Worm (Caenorhabditis elegans) whole organism, L3 larva: ENCODE measurements around the gene affl-1.

Source experiments
- R02D3.7 ChIP-seq: fragments of 150-350 bp; optimal IDR thresholded peaks from 2 replicates; lab custom pipeline; 2014; ENCODE audit warnings: missing biosample characterization, missing genetic modification characterization
- ZK546.5 ChIP-seq: sonication (generic microtip); optimal IDR thresholded peaks from 2 replicates; lab custom pipeline; 2017; ENCODE audit warnings: missing biosample characterization, missing genetic modification characterization
- ceh-16 ChIP-seq: sonication (generic microtip); optimal IDR thresholded peaks from 2 replicates; lab custom pipeline; 2017; ENCODE audit warnings: missing biosample characterization, missing genetic modification characterization
- ceh-28 ChIP-seq: fragments of 150-350 bp; optimal IDR thresholded peaks from 2 replicates; lab custom pipeline; 2014; ENCODE audit warnings: missing biosample characterization, missing genetic modification reagents, missing genetic modification characterization
- ceh-82 ChIP-seq: fragments of 150-350 bp; optimal IDR thresholded peaks from 2 replicates; lab custom pipeline; 2014; ENCODE audit warnings: missing biosample characterization, missing genetic modification characterization
- daf-12 ChIP-seq: fragments of 150-350 bp; optimal IDR thresholded peaks from 2 replicates; lab custom pipeline; 2014; ENCODE audit warnings: missing biosample characterization, missing genetic modification reagents, missing genetic modification characterization
- egl-5 ChIP-seq: fragments of 150-350 bp; optimal IDR thresholded peaks from 2 replicates; lab custom pipeline; 2017; ENCODE audit warnings: missing biosample characterization, missing genetic modification reagents, missing genetic modification characterization, inconsistent platforms
- elt-1 ChIP-seq: fragments of 150-350 bp; optimal IDR thresholded peaks from 2 replicates; lab custom pipeline; 2014; ENCODE audit warnings: missing biosample characterization, missing genetic modification characterization
- elt-3 ChIP-seq, 3 experiments: fragments of 150-350 bp in 1 of 3; sonication (generic microtip) in 2 of 3; optimal IDR thresholded peaks; 2 replicates in 2 of 3; 4 replicates in 1 of 3; lab custom pipeline; 2014 to 2017; ENCODE audit warnings: missing biosample characterization in 3 of 3, missing genetic modification characterization in 3 of 3
- fkh-10 ChIP-seq: sonication (generic microtip); optimal IDR thresholded peaks from 2 replicates; lab custom pipeline; 2017; ENCODE audit warnings: missing biosample characterization, missing genetic modification reagents, missing genetic modification characterization
- fkh-2 ChIP-seq: fragments of 150-350 bp; optimal IDR thresholded peaks from 2 replicates; lab custom pipeline; 2014; ENCODE audit warnings: missing biosample characterization, missing genetic modification reagents, missing genetic modification characterization
- fos-1 ChIP-seq: fragments of 150-350 bp; optimal IDR thresholded peaks from 2 replicates; lab custom pipeline; 2014; ENCODE audit warnings: missing biosample characterization, missing genetic modification characterization
- jun-1 ChIP-seq: fragments of 150-350 bp; optimal IDR thresholded peaks from 2 replicates; lab custom pipeline; 2014; ENCODE audit warnings: missing biosample characterization, missing genetic modification reagents, missing genetic modification characterization
- lin-15B ChIP-seq: fragments of 150-350 bp; optimal IDR thresholded peaks from 2 replicates; lab custom pipeline; 2014; ENCODE audit warnings: missing biosample characterization, missing genetic modification characterization
- lin-39 ChIP-seq: fragments of 150-350 bp; optimal IDR thresholded peaks from 2 replicates; lab custom pipeline; 2018; ENCODE audit warnings: missing biosample characterization, missing genetic modification reagents, missing genetic modification characterization
- mdl-1 ChIP-seq: fragments of 150-350 bp; optimal IDR thresholded peaks from 2 replicates; lab custom pipeline; 2014; ENCODE audit warnings: missing biosample characterization, missing genetic modification characterization
- mml-1 ChIP-seq: fragments of 150-350 bp; sonication (generic microtip); optimal IDR thresholded peaks from 3 replicates; lab custom pipeline; 2014; ENCODE audit warnings: missing biosample characterization, missing genetic modification characterization
- nhr-11 ChIP-seq: fragments of 150-350 bp; optimal IDR thresholded peaks from 2 replicates; lab custom pipeline; 2014; ENCODE audit warnings: missing biosample characterization, missing genetic modification characterization
- nhr-12 ChIP-seq: fragments of 150-350 bp; optimal IDR thresholded peaks from 2 replicates; lab custom pipeline; 2014; ENCODE audit warnings: missing biosample characterization, missing genetic modification characterization
- nhr-23 ChIP-seq: fragments of 150-350 bp; optimal IDR thresholded peaks from 2 replicates; lab custom pipeline; 2014; ENCODE audit warnings: missing biosample characterization, missing genetic modification reagents, missing genetic modification characterization
- nhr-25 ChIP-seq: sonication (generic microtip); optimal IDR thresholded peaks from 2 replicates; lab custom pipeline; 2017; ENCODE audit warnings: missing biosample characterization, missing genetic modification characterization
- nhr-28 ChIP-seq: fragments of 150-350 bp; optimal IDR thresholded peaks from 2 replicates; lab custom pipeline; 2014; ENCODE audit warnings: missing biosample characterization, missing genetic modification characterization
- nhr-76 ChIP-seq: fragments of 150-350 bp; sonication (generic microtip); optimal IDR thresholded peaks from 5 replicates; lab custom pipeline; 2014; ENCODE audit warnings: missing biosample characterization, missing genetic modification characterization
- nhr-77 ChIP-seq: fragments of 150-350 bp; optimal IDR thresholded peaks from 2 replicates; lab custom pipeline; 2014; ENCODE audit warnings: missing biosample characterization, missing genetic modification characterization
- pha-4 ChIP-seq: fragments of 150-350 bp; optimal IDR thresholded peaks from 2 replicates; lab custom pipeline; 2014; ENCODE audit warnings: missing biosample characterization, missing genetic modification reagents, missing genetic modification characterization
- pqm-1 ChIP-seq: fragments of 150-350 bp; optimal IDR thresholded peaks from 2 replicates; lab custom pipeline; 2017; ENCODE audit warnings: missing biosample characterization, missing genetic modification characterization, inconsistent platforms
- sea-2 ChIP-seq: fragments of 150-350 bp; sonication (generic microtip); optimal IDR thresholded peaks from 4 replicates; lab custom pipeline; 2014; ENCODE audit warnings: missing biosample characterization, missing genetic modification reagents, missing genetic modification characterization
- unc-39 ChIP-seq: sonication (generic microtip); optimal IDR thresholded peaks from 4 replicates; lab custom pipeline; 2017; ENCODE audit warnings: missing biosample characterization, missing genetic modification characterization
- ztf-11 ChIP-seq: fragments of 150-350 bp; optimal IDR thresholded peaks from 2 replicates; lab custom pipeline; 2014; ENCODE audit warnings: missing biosample characterization, missing genetic modification characterization

Gene affl-1

DNA sequence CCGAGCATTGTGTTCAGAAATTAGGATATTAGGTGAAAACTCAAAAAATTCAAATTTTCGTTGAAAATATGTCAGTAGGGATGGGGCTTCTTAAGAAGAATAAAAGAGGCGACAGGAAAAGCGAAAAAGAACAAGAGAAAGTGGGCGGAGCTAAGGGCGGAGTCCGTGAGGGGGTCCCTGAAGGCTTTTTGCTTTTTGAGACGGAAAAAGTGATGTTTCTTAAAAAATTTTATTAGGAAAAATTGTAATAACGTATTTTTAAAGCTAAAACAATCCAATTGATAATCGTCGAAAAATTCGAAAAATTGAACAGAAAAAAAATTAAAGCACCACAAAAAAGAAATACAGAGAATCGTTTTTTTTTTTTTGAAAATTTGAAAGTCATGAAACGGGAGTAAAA is 23.7 kb downstream of the affl-1 start, which contains the start of gene Y55B1BR.6:
Y55B1BR.6 (minus strand) TSS at position 101 of the 400 bp plus-strand sequence.
- no peak for TF ChIP-seq mdl-1 (tag; lab: Kevin White, UChicago)
- no peak for TF ChIP-seq pha-4 (tag; lab: Kevin White, UChicago)
- no peak for TF ChIP-seq nhr-23 (tag; lab: Kevin White, UChicago)
- TF ChIP-seq unc-39 (tag; lab: Kevin White, UChicago) = no peak
- no peak for TF ChIP-seq nhr-11
- no peak for TF ChIP-seq nhr-12 (tag; lab: Kevin White, UChicago)
- no peak for TF ChIP-seq ZK546.5
- TF ChIP-seq egl-5 (tag; lab: Kevin White, UChicago) = no peak
- TF ChIP-seq lin-15B (tag; lab: Kevin White, UChicago) = no peak

DNA sequence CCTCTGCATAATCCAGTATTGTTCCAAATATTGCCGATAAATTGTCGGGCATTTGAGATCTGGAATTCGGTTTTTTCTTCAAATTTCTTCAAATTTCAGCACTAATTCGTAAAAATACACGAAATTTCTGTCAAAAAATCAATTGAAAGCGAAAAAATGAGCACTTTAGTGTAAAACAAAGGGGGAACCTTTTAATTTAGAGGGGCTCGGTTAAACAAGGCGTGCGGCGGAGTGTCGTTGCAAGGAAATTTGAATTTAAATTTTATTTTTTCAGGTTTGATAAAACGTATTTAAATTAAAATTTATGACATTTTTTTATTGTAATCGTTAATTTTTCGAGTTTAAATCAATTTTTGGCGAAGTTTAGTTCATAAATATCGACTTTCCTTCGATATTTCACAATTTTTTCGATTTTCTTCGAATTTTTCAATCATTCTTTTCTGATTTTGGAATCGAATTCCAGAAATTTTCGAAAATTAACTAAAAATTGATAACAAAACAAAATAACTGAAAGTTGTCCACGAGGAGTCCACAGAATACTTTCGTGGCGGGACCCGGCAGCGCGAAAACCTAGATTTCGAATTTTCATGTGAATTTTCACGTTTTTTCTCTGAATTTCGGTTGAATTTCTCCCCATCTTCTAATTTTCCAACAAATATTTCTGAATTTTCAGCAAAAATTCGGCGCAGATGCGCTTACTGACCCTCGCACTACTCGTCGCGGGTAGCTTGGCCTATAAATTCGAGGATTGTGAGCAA is 31.8 kb downstream of the affl-1 start, which contains the start of the genes magu-1 and nemp-1:
magu-1 (minus strand) TSS at position 59 of the 758 bp plus-strand sequence.
nemp-1 (plus strand) TSS at position 674 of the 758 bp plus-strand sequence.
- TF ChIP-seq nhr-23 (tag; lab: Kevin White, UChicago) = no peak
- TF ChIP-seq elt-3 (tag; optimal IDR thresholded peaks at IDR 0.05; lab: Kevin White, UChicago) = no peak
- TF ChIP-seq lin-39 = no peak
- TF ChIP-seq lin-15B (tag; lab: Kevin White, UChicago) = peak; percentile 17
- peak; percentile 8 for TF ChIP-seq pha-4 (tag; lab: Kevin White, UChicago)
- TF ChIP-seq, all 47 proteins: peak for 2

DNA sequence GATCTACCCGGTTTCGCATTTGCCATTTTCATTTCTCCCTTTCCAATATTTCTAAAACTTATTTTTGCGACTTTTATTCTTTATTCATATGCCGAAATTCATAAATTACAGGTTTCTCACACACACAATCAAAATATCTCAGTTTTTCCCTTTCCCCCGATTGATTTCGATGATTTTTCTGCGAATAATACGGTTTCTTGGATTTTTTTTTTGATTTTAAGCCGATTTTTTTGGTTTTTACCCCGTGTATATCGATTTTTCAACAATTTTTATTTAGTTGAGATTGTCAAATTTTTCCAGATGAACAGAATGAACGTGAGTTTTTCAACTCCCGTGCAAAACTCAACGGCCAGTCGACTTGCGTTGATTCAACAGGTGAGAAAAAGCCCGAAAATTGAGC is 35.1 kb downstream of the affl-1 start, which contains the start of gene mat-3:
mat-3 (plus strand) TSS at position 301 of the 400 bp plus-strand sequence.
- TF ChIP-seq jun-1 (tag; lab: Kevin White, UChicago) (no peak), nhr-77 (no peak), mml-1 (tag; lab: Kevin White, UChicago) (no peak), pqm-1 (tag; lab: Kevin White, UChicago) (no peak), ZK546.5 (no peak), ceh-16 (no peak), lin-15B (tag; lab: Kevin White, UChicago) (no peak), ztf-11 (tag; lab: Kevin White, UChicago) (no peak), pha-4 (tag; lab: Kevin White, UChicago) (no peak), unc-39 (tag; lab: Kevin White, UChicago) (no peak), nhr-23 (tag; lab: Kevin White, UChicago) (no peak), sea-2 (GFP tag; lab: Kevin White, UChicago) (no peak), nhr-76 (tag; lab: Kevin White, UChicago) (no peak), fos-1 (tag; lab: Kevin White, UChicago) (no peak), ceh-28 (tag; lab: Kevin White, UChicago) (no peak), daf-12 (no peak), mdl-1 (tag; lab: Kevin White, UChicago) (no peak), fkh-2 (tag; lab: Kevin White, UChicago) (no peak), nhr-25 (tag; lab: Kevin White, UChicago) (no peak), elt-3 (tag; optimal IDR thresholded peaks at IDR 0.05; lab: Kevin White, UChicago) (no peak)

DNA sequence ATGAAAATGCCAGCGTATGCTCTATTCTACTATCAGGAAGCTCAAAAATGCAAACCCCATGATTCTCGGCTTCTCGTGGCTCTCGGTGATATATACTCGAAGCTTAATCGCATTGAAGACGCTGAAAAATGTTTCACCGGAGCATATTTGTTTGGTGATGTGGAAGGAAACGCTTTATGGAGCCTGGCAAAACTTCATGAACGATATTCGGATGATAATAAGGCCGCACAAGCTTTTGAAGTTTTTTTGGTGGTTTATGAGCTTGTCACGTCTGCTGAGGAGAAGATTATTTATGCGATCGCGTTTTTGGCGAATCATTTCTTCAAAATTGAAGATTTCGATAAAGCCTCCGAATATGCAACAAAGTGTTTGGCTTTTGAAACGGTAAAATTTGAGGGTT is 41.2 kb downstream of the affl-1 start:
- TF ChIP-seq R02D3.7 (tag; lab: Kevin White, UChicago) = no peak
- no peak for TF ChIP-seq nhr-23 (tag; lab: Kevin White, UChicago)
- TF ChIP-seq ceh-82 = no peak
- TF ChIP-seq pqm-1 (tag; lab: Kevin White, UChicago) = no peak
- no peak for TF ChIP-seq jun-1 (tag; lab: Kevin White, UChicago)
- TF ChIP-seq elt-1 (tag; lab: Kevin White, UChicago) = no peak
- TF ChIP-seq unc-39 (tag; lab: Kevin White, UChicago) = no peak
- TF ChIP-seq nhr-28 (tag; lab: Kevin White, UChicago) = no peak
- TF ChIP-seq, all 47 proteins: peak for 0

DNA sequence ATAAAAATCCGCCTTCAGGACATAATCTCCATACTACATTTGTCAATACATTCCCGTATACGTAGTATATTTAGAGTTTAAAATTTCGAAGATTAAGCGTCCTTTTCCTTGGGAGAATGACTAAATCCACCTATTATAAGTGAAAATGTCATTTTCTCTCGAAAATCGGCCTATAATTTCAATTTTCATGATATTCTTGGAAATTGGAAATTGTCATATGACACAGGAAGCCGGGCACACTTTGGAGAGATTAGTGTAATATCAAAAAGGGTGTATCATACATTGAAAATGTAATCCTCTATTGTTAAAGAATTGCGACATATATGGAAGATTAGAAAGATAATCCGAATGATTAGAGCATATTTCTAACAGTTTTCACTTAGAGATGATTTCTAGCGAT is 42.7 kb downstream of the affl-1 start:
- TF ChIP-seq fos-1 (tag; lab: Kevin White, UChicago) = no peak
- peak; percentile 9 for TF ChIP-seq fkh-10 (GFP tag; lab: Kevin White, UChicago)
- TF ChIP-seq nhr-11 = peak; percentile 32

DNA sequence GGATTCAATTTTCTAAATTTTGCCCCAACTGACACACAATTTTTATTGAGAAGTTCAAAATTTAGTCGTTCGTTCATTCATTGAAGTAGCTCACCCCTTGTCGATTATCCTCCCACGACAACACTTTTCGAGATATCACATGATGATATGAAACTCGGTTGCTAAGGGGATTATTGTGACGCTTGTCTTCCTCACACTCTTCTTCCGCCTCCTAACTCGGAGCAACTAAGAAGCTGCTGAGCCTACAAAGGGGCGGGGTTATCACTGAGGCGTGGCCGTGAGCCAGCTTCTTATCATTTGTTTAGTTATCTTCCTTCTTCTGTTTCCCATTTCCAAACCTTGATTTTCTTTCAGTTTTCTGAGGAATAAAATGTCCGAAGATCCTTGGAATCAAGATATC is 43.5 kb downstream of the affl-1 start, which contains the start of gene F10C5.3:
F10C5.3 (plus strand) TSS at position 313 of the 400 bp plus-strand sequence.
- TF ChIP-seq daf-12 = no peak
- peak; percentile 8 for TF ChIP-seq nhr-11
